Fruit fly (Drosophila melanogaster) whole organism, pupa: ENCODE data around the gene CG44141.

Experiments
- CG10348 ChIP-seq: fragments of 200-800 bp; sonication (Bioruptor generic); IDR thresholded peaks from 2 replicates; pipeline ENCODE4 v1.3.6; 2022; ENCODE audit warnings: missing biosample characterization, missing genetic modification characterization
- CG12605 ChIP-seq: fragments of 200-800 bp; sonication (Bioruptor generic); IDR thresholded peaks from 2 replicates; pipeline ENCODE4 v1.3.6; 2022; ENCODE audit warnings: missing biosample characterization, missing genetic modification characterization
- CG13204 ChIP-seq: fragments of 200-800 bp; sonication (Bioruptor generic); optimal IDR thresholded peaks from 2 replicates; lab custom pipeline; 2018; ENCODE audit warnings: missing biosample characterization, mild to moderate bottlenecking, missing genetic modification characterization, moderate library complexity
- CG14655 ChIP-seq: fragments of 200-800 bp; sonication (Bioruptor generic); optimal IDR thresholded peaks from 3 replicates; lab custom pipeline; 2017; ENCODE audit warnings: mild to moderate bottlenecking, missing biosample characterization, missing genetic modification reagents, missing genetic modification characterization
- CG15710 ChIP-seq: fragments of 200-800 bp; sonication (Bioruptor generic); optimal IDR thresholded peaks from 2 replicates; lab custom pipeline; 2018; ENCODE audit warnings: missing biosample characterization, mild to moderate bottlenecking, missing genetic modification characterization, moderate library complexity
- CG17806 ChIP-seq: fragments of 200-800 bp; sonication (Bioruptor generic); optimal IDR thresholded peaks from 2 replicates; lab custom pipeline; 2018; ENCODE audit warnings: missing biosample characterization, mild to moderate bottlenecking, missing genetic modification characterization, moderate library complexity
- CG34367 ChIP-seq: fragments of 200-800 bp; sonication (Bioruptor generic); optimal IDR thresholded peaks from 2 replicates; lab custom pipeline; 2018; ENCODE audit warnings: missing biosample characterization, mild to moderate bottlenecking, missing genetic modification characterization
- CG4496 ChIP-seq: fragments of 200-800 bp; sonication (Bioruptor generic); IDR thresholded peaks from 3 replicates; pipeline ENCODE4 v1.3.6; 2022; ENCODE audit warnings: missing biosample characterization, missing genetic modification characterization
- CG8159 ChIP-seq: fragments of 200-800 bp; sonication (Bioruptor generic); optimal IDR thresholded peaks from 3 replicates; lab custom pipeline; 2018; ENCODE audit warnings: missing biosample characterization, mild to moderate bottlenecking, missing genetic modification characterization, moderate library complexity
- CG8301 ChIP-seq: fragments of 200-800 bp; sonication (Bioruptor generic); optimal IDR thresholded peaks from 2 replicates; lab custom pipeline; 2018; ENCODE audit warnings: missing biosample characterization, mild to moderate bottlenecking, missing genetic modification characterization
- CG9948 ChIP-seq: fragments of 200-800 bp; sonication (Bioruptor generic); optimal IDR thresholded peaks from 2 replicates; lab custom pipeline; 2018; ENCODE audit warnings: missing biosample characterization, mild to moderate bottlenecking, missing genetic modification characterization, moderate library complexity
- D1 ChIP-seq: fragments of 200-800 bp; sonication (Bioruptor generic); optimal IDR thresholded peaks from 2 replicates; lab custom pipeline; 2018; ENCODE audit warnings: missing biosample characterization, mild to moderate bottlenecking, missing genetic modification characterization, moderate library complexity
- EcR ChIP-seq: fragments of 200-800 bp; sonication (Bioruptor generic); optimal IDR thresholded peaks from 3 replicates; lab custom pipeline; 2019; ENCODE audit warnings: missing biosample characterization, missing genetic modification characterization, mild to moderate bottlenecking, moderate library complexity, missing genetic modification reagents
- Ets98B ChIP-seq: fragments of 200-800 bp; sonication (Bioruptor generic); IDR thresholded peaks from 2 replicates; pipeline ENCODE4 v1.3.6; 2022; ENCODE audit warnings: missing biosample characterization, missing genetic modification characterization
- Pif1A ChIP-seq: fragments of 200-800 bp; sonication (Bioruptor generic); optimal IDR thresholded peaks from 3 replicates; lab custom pipeline; 2016; ENCODE audit warnings: missing biosample characterization, missing genetic modification characterization
- Pif1B ChIP-seq: fragments of 200-800 bp; sonication (Bioruptor generic); optimal IDR thresholded peaks from 3 replicates; lab custom pipeline; 2016; ENCODE audit warnings: missing biosample characterization, missing genetic modification characterization
- Snoo ChIP-seq: fragments of 200-800 bp; sonication (Bioruptor generic); optimal IDR thresholded peaks from 3 replicates; lab custom pipeline; 2017; ENCODE audit warnings: missing biosample characterization, mild to moderate bottlenecking, missing genetic modification characterization, inconsistent platforms
- fd96Ca ChIP-seq: fragments of 200-800 bp; sonication (Bioruptor generic); IDR thresholded peaks from 3 replicates; pipeline ENCODE4 v1.3.6; 2022; ENCODE audit warnings: missing biosample characterization, missing genetic modification characterization
- gl ChIP-seq: fragments of 200-800 bp; sonication (Bioruptor generic); optimal IDR thresholded peaks from 2 replicates; lab custom pipeline; 2018; ENCODE audit warnings: missing biosample characterization, mild to moderate bottlenecking, missing genetic modification characterization
- rn ChIP-seq: fragments of 200-800 bp; sonication (Bioruptor generic); IDR thresholded peaks from 2 replicates; pipeline ENCODE4 v1.3.6; 2022; ENCODE audit warnings: missing biosample characterization, missing genetic modification characterization

Gene CG44141

DNA sequence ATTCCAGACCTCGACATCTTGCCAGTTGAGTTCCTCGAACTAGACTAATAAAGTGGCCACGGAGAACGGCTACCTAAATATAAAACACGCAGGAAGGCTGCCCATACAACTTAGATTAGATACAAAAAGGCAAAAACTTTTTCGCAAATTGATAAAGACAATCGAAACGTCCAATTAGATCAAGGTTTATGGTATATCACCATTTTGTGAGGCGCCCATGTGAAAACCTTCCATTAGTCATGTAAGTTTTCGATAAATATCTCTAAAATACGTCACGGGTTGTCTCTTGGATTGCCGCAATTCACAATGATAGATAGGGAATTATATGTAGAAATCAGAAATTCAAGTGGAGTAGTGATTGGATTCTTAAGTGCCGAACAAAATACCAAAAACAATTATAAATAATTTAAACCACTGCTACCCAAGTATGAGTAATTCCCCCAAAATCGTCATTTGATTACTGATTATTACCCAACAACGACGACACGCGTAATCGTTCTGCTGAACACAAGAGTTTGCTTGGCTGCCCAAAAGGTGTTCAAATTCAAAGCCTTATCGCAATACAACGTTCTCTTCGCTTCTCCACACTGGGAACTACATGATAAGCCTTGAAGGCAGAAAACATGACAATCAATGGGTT, 47.5 kb downstream of the CG44141 start, which contains the start of gene CG15255:
Gene CG15255, minus strand, starts transcription at position 51 of the 640 bp plus-strand sequence.
- TF ChIP-seq D1 (tag; lab: Kevin White, UChicago) (no peak), Pif1B (GFP tag; lab: Kevin White, UChicago) (no peak)

DNA sequence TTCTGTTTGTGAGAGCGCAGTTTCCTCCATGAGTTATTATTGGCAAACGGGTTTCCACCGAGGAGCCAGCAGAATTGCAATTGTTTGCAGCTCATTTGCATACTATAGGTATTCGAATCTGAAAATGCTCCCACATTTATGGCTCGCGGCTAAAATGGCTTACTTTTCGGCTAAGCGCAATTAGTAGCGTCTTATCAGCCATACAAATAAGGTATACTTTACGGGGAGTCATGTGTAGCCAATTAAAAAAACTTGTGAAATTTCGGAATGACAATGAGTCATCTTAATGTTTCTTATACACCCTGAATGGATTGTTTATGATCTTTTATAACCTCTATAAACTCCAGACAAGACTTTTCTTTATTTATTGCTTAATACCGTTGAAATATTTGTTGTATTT, 50.1 kb downstream of the CG44141 start:
- TF ChIP-seq Snoo (no peak), Pif1B (GFP tag; lab: Kevin White, UChicago) (no peak), CG9948 (no peak), Pif1A (GFP tag; lab: Kevin White, UChicago) (no peak), Ets98B (no peak), D1 (tag; lab: Kevin White, UChicago) (no peak), gl (no peak), fd96Ca (GFP tag; lab: Robert Waterston, UW) (no peak), CG15710 (no peak), CG4496 (GFP tag; lab: Robert Waterston, UW) (no peak), CG17806 (tag; lab: Kevin White, UChicago) (no peak), CG12605 (GFP tag; lab: Robert Waterston, UW) (no peak), CG8159 (tag; lab: Kevin White, UChicago) (no peak), CG8301 (tag; lab: Kevin White, UChicago) (no peak), CG34367 (tag; lab: Kevin White, UChicago) (no peak), CG14655 (GFP tag; lab: Kevin White, UChicago) (no peak), EcR (GFP tag; lab: Kevin White, UChicago) (no peak), CG10348 (GFP tag; lab: Robert Waterston, UW) (no peak), rn (GFP tag; lab: Robert Waterston, UW) (no peak), CG13204 (no peak)
